Worm (Caenorhabditis elegans): ENCODE measurements around the gene pbs-3.

DNA sequence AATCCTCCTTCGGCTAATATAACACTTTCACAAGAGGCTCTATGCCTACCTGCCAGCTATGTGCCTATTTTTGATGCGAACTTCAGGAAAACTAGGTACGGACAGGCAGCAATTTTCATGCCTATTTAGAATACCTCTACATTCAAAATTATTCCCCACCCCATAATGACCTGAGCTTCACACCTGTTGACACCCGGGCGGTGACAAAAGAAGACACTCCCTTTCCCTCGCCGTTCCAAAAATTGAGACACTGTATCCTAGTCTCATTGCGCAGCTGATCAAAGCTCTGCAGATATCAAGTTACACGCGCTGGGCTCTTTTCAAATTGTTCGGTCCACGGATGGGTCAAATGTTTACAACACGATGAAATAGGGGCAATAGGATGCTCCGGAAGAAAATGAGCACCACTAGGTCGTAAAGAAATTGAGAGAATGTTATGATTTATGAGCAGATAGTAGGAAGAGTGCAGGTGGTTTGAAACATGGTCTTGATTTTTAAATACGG is 19.3 kb upstream of the pbs-3 start:
- TF ChIP-seq flt-1 (GFP tag; IDR thresholded peaks at IDR 0.05) (no peak), ztf-23 (GFP tag; IDR thresholded peaks at IDR 0.05) (no peak), ztf-29 (GFP tag; IDR thresholded peaks at IDR 0.05) (no peak), med-1 (GFP tag; optimal IDR thresholded peaks at IDR 0.05; ENCODE audit: insufficient read depth) (no peak), cog-1 (tag; optimal IDR thresholded peaks at IDR 0.05) (no peak)

Measured in whole organism, midembryonic.